Worm (Caenorhabditis elegans) whole organism, L4 larva: ENCODE measurements around the gene F28G4.2.

Experiments used
- R02D3.7 ChIP-seq: fragments of 150-350 bp; sonication (generic microtip); optimal IDR thresholded peaks from 3 replicates; lab custom pipeline; 2014; ENCODE audit warnings: missing biosample characterization, missing genetic modification characterization
- ama-1 ChIP-seq: fragments of 150-350 bp; optimal IDR thresholded peaks from 2 replicates; lab custom pipeline; 2014; ENCODE audit warnings: inconsistent platforms, mixed read lengths
- attf-4 ChIP-seq: sonication (generic microtip); optimal IDR thresholded peaks from 3 replicates; lab custom pipeline; 2017; ENCODE audit warnings: missing biosample characterization, missing genetic modification characterization
- daf-16 ChIP-seq, 3 experiments: sonication (generic microtip); optimal IDR thresholded peaks; 2 replicates each; lab custom pipeline; 2016 to 2017; ENCODE audit warnings: missing genetic modification characterization in 3 of 3, missing genetic modification reagents in 3 of 3, mild to moderate bottlenecking in 2 of 3, missing compliant biosample characterization in 2 of 3, missing biosample characterization in 1 of 3, moderate library complexity in 1 of 3
- egl-27 ChIP-seq: sonication (generic microtip); optimal IDR thresholded peaks from 3 replicates; lab custom pipeline; 2017; ENCODE audit warnings: missing biosample characterization, missing genetic modification reagents, missing genetic modification characterization
- lsy-2 ChIP-seq, 2 experiments: fragments of 150-350 bp in 1 of 2; sonication (generic microtip) in 1 of 2; optimal IDR thresholded peaks; 2 replicates each; lab custom pipeline; 2014 to 2017; ENCODE audit warnings: missing biosample characterization in 2 of 2, missing genetic modification characterization in 2 of 2
- nhr-42 ChIP-seq: fragments of 200-800 bp; sonication (Bioruptor generic); IDR thresholded peaks from 2 replicates; pipeline ENCODE4 v1.3.6; 2022; ENCODE audit warnings: missing genetic modification characterization, missing compliant biosample characterization

DNA sequence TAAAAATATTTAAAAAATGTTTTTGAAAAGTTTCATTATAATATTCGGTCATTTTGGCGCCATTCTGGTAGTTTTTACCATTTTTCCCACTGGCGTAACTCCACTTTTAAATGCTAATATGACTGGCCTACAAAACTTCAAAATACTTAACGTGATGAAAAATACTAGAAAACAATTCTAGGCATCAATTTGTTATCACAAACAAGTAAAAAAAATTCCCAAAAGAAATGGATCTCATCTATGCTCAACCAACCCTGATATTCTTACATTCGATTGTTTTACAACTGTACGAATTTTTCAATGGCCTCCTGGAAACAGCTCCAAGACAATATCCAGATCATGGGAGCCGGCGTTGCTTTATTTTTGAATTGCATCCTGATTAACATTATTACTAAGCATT, 32.9 kb upstream of the F28G4.2 start, which contains the start of gene str-214:
- TF ChIP-seq attf-4 (no peak), ama-1 (no peak), daf-16 (GFP tag; optimal IDR thresholded peaks at IDR 0.05; lab: Kevin White, UChicago) (no peak), daf-16 (tag; optimal IDR thresholded peaks at IDR 0.05; lab: Kevin White, UChicago) (no peak), R02D3.7 (no peak), lsy-2 (tag; optimal IDR thresholded peaks at IDR 0.05; lab: Kevin White, UChicago) (no peak), nhr-42 (GFP tag; lab: Robert Waterston, UW) (no peak), egl-27 (tag; lab: Kevin White, UChicago) (no peak)
